Fruit fly (Drosophila melanogaster) whole organism, embryonic: Measurements from ENCODE around the gene CG6287.

Experiments used
- ATbp ChIP-seq: fragments of 200-800 bp; sonication (Bioruptor generic); optimal IDR thresholded peaks from 2 replicates; lab custom pipeline; 2017; ENCODE audit warnings: missing biosample characterization, mild to moderate bottlenecking, missing genetic modification characterization, missing genetic modification reagents
- Atf-2 ChIP-seq: fragments of 200-800 bp; sonication (Bioruptor generic); optimal IDR thresholded peaks from 2 replicates; lab custom pipeline; 2016; ENCODE audit warnings: missing biosample characterization, missing genetic modification characterization
- Atf3 ChIP-seq: fragments of 200-800 bp; sonication (Bioruptor generic); optimal IDR thresholded peaks from 3 replicates; lab custom pipeline; 2016; ENCODE audit warnings: missing biosample characterization, missing genetic modification characterization
- Atf6 ChIP-seq: fragments of 200-800 bp; sonication (Bioruptor generic); IDR thresholded peaks from 2 replicates; pipeline ENCODE4 v1.3.6; 2022; ENCODE audit warnings: missing biosample characterization, missing genetic modification characterization
- C15 ChIP-seq: fragments of 200-800 bp; sonication (Bioruptor generic); IDR thresholded peaks from 3 replicates; pipeline ENCODE4 v1.3.6; 2022; ENCODE audit warnings: missing biosample characterization, missing genetic modification characterization
- CG1024 ChIP-seq: fragments of 200-800 bp; sonication (Bioruptor generic); IDR thresholded peaks from 2 replicates; pipeline ENCODE4 v1.3.6; 2022; ENCODE audit warnings: missing biosample characterization, missing genetic modification characterization
- CG10565 ChIP-seq: fragments of 200-800 bp; sonication (Bioruptor generic); optimal IDR thresholded peaks from 3 replicates; lab custom pipeline; 2016; ENCODE audit warnings: missing biosample characterization, mild to moderate bottlenecking, missing genetic modification characterization
- CG12104 ChIP-seq: fragments of 200-800 bp; sonication (Bioruptor generic); optimal IDR thresholded peaks from 3 replicates; lab custom pipeline; 2016; ENCODE audit warnings: missing biosample characterization, missing genetic modification characterization
- CG13123 ChIP-seq: fragments of 200-800 bp; sonication (Bioruptor generic); optimal IDR thresholded peaks from 2 replicates; lab custom pipeline; 2016; ENCODE audit warnings: missing biosample characterization, missing genetic modification characterization
- CG15269 ChIP-seq: fragments of 200-800 bp; sonication (Bioruptor generic); optimal IDR thresholded peaks from 2 replicates; lab custom pipeline; 2018; ENCODE audit warnings: missing biosample characterization, mild to moderate bottlenecking, missing genetic modification characterization, moderate library complexity
- CG15514 ChIP-seq: fragments of 200-800 bp; sonication (Bioruptor generic); optimal IDR thresholded peaks from 3 replicates; lab custom pipeline; 2017; ENCODE audit warnings: missing biosample characterization, missing genetic modification characterization, mild to moderate bottlenecking, moderate library complexity, missing genetic modification reagents
- CG17359 ChIP-seq: fragments of 200-800 bp; sonication (Bioruptor generic); optimal IDR thresholded peaks from 3 replicates; lab custom pipeline; 2018; ENCODE audit warnings: missing biosample characterization, mild to moderate bottlenecking, missing genetic modification characterization, moderate library complexity
- CG17802 ChIP-seq: fragments of 200-800 bp; sonication (Bioruptor generic); optimal IDR thresholded peaks from 2 replicates; lab custom pipeline; 2018; ENCODE audit warnings: missing biosample characterization, mild to moderate bottlenecking, missing genetic modification characterization, moderate library complexity
- CG2889 ChIP-seq: fragments of 200-800 bp; sonication (Bioruptor generic); IDR thresholded peaks from 3 replicates; pipeline ENCODE4 v1.3.6; 2022; ENCODE audit warnings: missing biosample characterization, missing genetic modification characterization
- CG30020 ChIP-seq: fragments of 200-800 bp; optimal IDR thresholded peaks from 2 replicates; lab custom pipeline; 2019; ENCODE audit warnings: missing biosample characterization, mild to moderate bottlenecking, missing genetic modification characterization, moderate library complexity
- CG30431 ChIP-seq: fragments of 200-800 bp; sonication (Bioruptor generic); optimal IDR thresholded peaks from 2 replicates; lab custom pipeline; 2017; ENCODE audit warnings: missing biosample characterization, missing genetic modification characterization
- CG3065 ChIP-seq: fragments of 200-800 bp; sonication (Bioruptor generic); optimal IDR thresholded peaks from 2 replicates; lab custom pipeline; 2016; ENCODE audit warnings: missing biosample characterization, missing genetic modification characterization
- CG3726 ChIP-seq: fragments of 200-800 bp; sonication (Bioruptor generic); IDR thresholded peaks from 3 replicates; pipeline ENCODE4, ENCODE4 v1.3.6; 2022; ENCODE audit warnings: missing biosample characterization, missing genetic modification characterization
- CG43689 ChIP-seq: fragments of 200-800 bp; sonication (Bioruptor generic); IDR thresholded peaks from 2 replicates; pipeline ENCODE4 v1.3.6; 2022; ENCODE audit warnings: missing biosample characterization, missing genetic modification characterization
- CG5953 ChIP-seq: fragments of 200-800 bp; sonication (Bioruptor generic); IDR thresholded peaks from 2 replicates; pipeline ENCODE4 v1.3.6; 2022; ENCODE audit warnings: missing biosample characterization, missing genetic modification characterization
- CG6854 ChIP-seq: fragments of 200-800 bp; sonication (Bioruptor generic); optimal IDR thresholded peaks from 3 replicates; lab custom pipeline; 2017; ENCODE audit warnings: missing biosample characterization, mild to moderate bottlenecking, missing genetic modification characterization
- CG7357 ChIP-seq: fragments of 200-800 bp; sonication (Bioruptor generic); IDR thresholded peaks from 3 replicates; pipeline ENCODE4 v1.3.6; 2022; ENCODE audit warnings: missing biosample characterization, missing genetic modification characterization
- CG9876 ChIP-seq: fragments of 200-800 bp; sonication (Bioruptor generic); optimal IDR thresholded peaks from 2 replicates; lab custom pipeline; 2016; ENCODE audit warnings: missing biosample characterization, missing genetic modification characterization
- Chrac-16 ChIP-seq: fragments of 200-800 bp; sonication (Bioruptor generic); optimal IDR thresholded peaks from 3 replicates; lab custom pipeline; 2016; ENCODE audit warnings: missing biosample characterization, missing genetic modification characterization
- CkIIα-i1 ChIP-seq: fragments of 200-800 bp; sonication (Bioruptor generic); IDR thresholded peaks from 2 replicates; pipeline ENCODE4 v1.3.6; 2022; ENCODE audit warnings: missing biosample characterization, missing genetic modification characterization
- CoRest ChIP-seq: fragments of 200-800 bp; sonication (Bioruptor generic); optimal IDR thresholded peaks from 3 replicates; lab custom pipeline; 2018; ENCODE audit warnings: missing biosample characterization, mild to moderate bottlenecking, missing genetic modification characterization, moderate library complexity
- Dip2 ChIP-seq: fragments of 200-800 bp; sonication (Bioruptor generic); IDR thresholded peaks from 2 replicates; pipeline ENCODE4 v1.3.6; 2022; ENCODE audit warnings: missing biosample characterization, missing genetic modification characterization
- Myb ChIP-seq: fragments of 200-800 bp; sonication (Bioruptor generic); optimal IDR thresholded peaks from 2 replicates; lab custom pipeline; 2016; ENCODE audit warnings: missing biosample characterization, missing genetic modification characterization
- Nf-YB ChIP-seq: fragments of 200-800 bp; sonication (Bioruptor generic); optimal IDR thresholded peaks from 3 replicates; lab custom pipeline; 2019; ENCODE audit warnings: missing biosample characterization, mild to moderate bottlenecking, missing genetic modification characterization, moderate library complexity
- Sin3A ChIP-seq: fragments of >200 bp; optimal IDR thresholded peaks from 2 replicates; lab custom pipeline; 2018
- Sry-β ChIP-seq: fragments of 200-800 bp; sonication (Bioruptor generic); optimal IDR thresholded peaks from 2 replicates; lab custom pipeline; 2018; ENCODE audit warnings: missing biosample characterization, mild to moderate bottlenecking, missing genetic modification characterization, moderate library complexity
- Xrp1 ChIP-seq: fragments of 200-800 bp; sonication (Bioruptor generic); IDR thresholded peaks from 2 replicates; pipeline ENCODE4 v1.3.6; 2022; ENCODE audit warnings: missing biosample characterization, missing genetic modification characterization
- ash1 ChIP-seq: fragments of 200-800 bp; sonication (Bioruptor generic); optimal IDR thresholded peaks from 2 replicates; lab custom pipeline; 2018; ENCODE audit warnings: missing biosample characterization, mild to moderate bottlenecking, missing genetic modification characterization
- crp ChIP-seq, 2 experiments: fragments of 200-800 bp; sonication (Bioruptor generic); optimal IDR thresholded peaks; 2 replicates in 1 of 2; 3 replicates in 1 of 2; lab custom pipeline; 2017; ENCODE audit warnings: missing biosample characterization in 2 of 2, missing genetic modification characterization in 2 of 2, mild to moderate bottlenecking in 1 of 2, moderate library complexity in 1 of 2
- da ChIP-seq: fragments of 200-800 bp; sonication (Bioruptor generic); optimal IDR thresholded peaks from 2 replicates; lab custom pipeline; 2016; ENCODE audit warnings: missing biosample characterization, missing genetic modification characterization
- gcm ChIP-seq: fragments of 200-800 bp; sonication (Bioruptor generic); optimal IDR thresholded peaks from 2 replicates; lab custom pipeline; 2019; ENCODE audit warnings: missing biosample characterization, mild to moderate bottlenecking, missing genetic modification characterization, moderate library complexity
- grn ChIP-seq: fragments of 200-800 bp; sonication (Bioruptor generic); optimal IDR thresholded peaks from 3 replicates; lab custom pipeline; 2017; ENCODE audit warnings: missing biosample characterization, missing genetic modification characterization
- gsb-n ChIP-seq: fragments of 200-800 bp; sonication (Bioruptor generic); optimal IDR thresholded peaks from 3 replicates; lab custom pipeline; 2018; ENCODE audit warnings: missing biosample characterization, mild to moderate bottlenecking, missing genetic modification characterization
- ind ChIP-seq: fragments of 200-800 bp; sonication (Bioruptor generic); optimal IDR thresholded peaks from 3 replicates; lab custom pipeline; 2016; ENCODE audit warnings: missing biosample characterization, missing genetic modification characterization
- lilli ChIP-seq: fragments of 200-800 bp; sonication (Bioruptor generic); optimal IDR thresholded peaks from 3 replicates; lab custom pipeline; 2016; ENCODE audit warnings: missing biosample characterization, missing genetic modification characterization
- lov ChIP-seq, 2 experiments: fragments of 200-800 bp in 1 of 2; fragments of >200 bp in 1 of 2; sonication (Bioruptor generic) in 1 of 2; IDR thresholded peaks in 1 of 2; optimal IDR thresholded peaks in 1 of 2; 2 replicates in 1 of 2; 3 replicates in 1 of 2; pipeline versions ENCODE4 v1.3.6 to Lab custom; 2017 to 2022; ENCODE audit warnings: missing biosample characterization in 1 of 2, missing genetic modification characterization in 1 of 2
- sc ChIP-seq, 3 experiments: fragments of >200 bp in 2 of 3; fragments of 200-800 bp in 1 of 3; sonication (Bioruptor generic) in 1 of 3; optimal IDR thresholded peaks; 2 replicates in 2 of 3; 3 replicates in 1 of 3; lab custom pipeline; 2017; ENCODE audit warnings: mild to moderate bottlenecking in 1 of 3, missing biosample characterization in 1 of 3, missing genetic modification characterization in 1 of 3, missing genetic modification reagents in 1 of 3
- sd ChIP-seq: fragments of 200-800 bp; sonication (Bioruptor generic); optimal IDR thresholded peaks from 3 replicates; lab custom pipeline; 2018; ENCODE audit warnings: missing biosample characterization, mild to moderate bottlenecking, missing genetic modification characterization, moderate library complexity
- slbo ChIP-seq: fragments of 200-800 bp; sonication (Bioruptor generic); IDR thresholded peaks from 2 replicates; pipeline ENCODE4 v1.3.6; 2022; ENCODE audit warnings: missing biosample characterization, missing genetic modification characterization
- sob ChIP-seq: fragments of 200-800 bp; sonication (Bioruptor generic); IDR thresholded peaks from 2 replicates; pipeline ENCODE4 v1.3.6; 2022; ENCODE audit warnings: missing biosample characterization, missing genetic modification characterization
- stwl ChIP-seq: fragments of 200-800 bp; sonication (Bioruptor generic); optimal IDR thresholded peaks from 3 replicates; lab custom pipeline; 2018; ENCODE audit warnings: missing biosample characterization, mild to moderate bottlenecking, missing genetic modification characterization, moderate library complexity
- twi ChIP-seq: fragments of 200-800 bp; optimal IDR thresholded peaks from 2 replicates; lab custom pipeline; 2019; ENCODE audit warnings: missing biosample characterization, mild to moderate bottlenecking, missing genetic modification characterization, moderate library complexity
- unc-4 ChIP-seq: fragments of 200-800 bp; sonication (Bioruptor generic); IDR thresholded peaks from 2 replicates; pipeline ENCODE4 v1.3.6; 2022; ENCODE audit warnings: missing biosample characterization, missing genetic modification characterization; ENCODE audit not compliant: partially characterized antibody
- unpg ChIP-seq: fragments of 200-800 bp; sonication (Bioruptor generic); optimal IDR thresholded peaks from 3 replicates; lab custom pipeline; 2018; ENCODE audit warnings: missing biosample characterization, mild to moderate bottlenecking, missing genetic modification characterization, moderate library complexity
- wdn ChIP-seq: fragments of 200-800 bp; sonication (Bioruptor generic); IDR thresholded peaks from 2 replicates; pipeline ENCODE4 v1.3.6; 2022; ENCODE audit warnings: missing biosample characterization, missing genetic modification characterization

CG6287 gene

dm6 chr2L:11123499-11123898, 32.0 kb downstream of the CG6287 start, which contains the start of the genes Csl4 and Nup160 (continued):
- TF ChIP-seq CG15269 (no peak), CG30431 (GFP tag; lab: Kevin White, UChicago) (peak; percentile 20), CG7357 (GFP tag; lab: Robert Waterston, UW) (peak; percentile 34; the same call in 1 of the 3 replicates), CG3726 (peak; percentile 55; the same call in 1 of the 3 replicates), unpg (GFP tag; lab: Kevin White, UChicago) (no peak), CG5953 (GFP tag; lab: Robert Waterston, UW) (0 out of 2 replicates have a peak, but pooled peaks have one; percentile 15), CkIIα-i1 (GFP tag; lab: Robert Waterston, UW) (no peak), C15 (GFP tag; lab: Robert Waterston, UW) (no peak), CG9876 (GFP tag; lab: Kevin White, UChicago) (peak; percentile 48), Sry-β (peak; percentile 38), CG17359 (tag; lab: Kevin White, UChicago) (peak; percentile 70), twi (tag; lab: Kevin White, UChicago) (no peak), grn (GFP tag; lab: Kevin White, UChicago) (no peak), CG2889 (no peak), gcm (GFP tag; lab: Kevin White, UChicago) (no peak), Nf-YB (no peak), CG6854 (GFP tag; lab: Kevin White, UChicago) (no peak), CG10565 (GFP tag; lab: Kevin White, UChicago) (no peak), CG15514 (GFP tag; lab: Kevin White, UChicago) (peak; percentile 66), CG3065 (GFP tag; lab: Kevin White, UChicago) (peak; percentile 38), Atf3 (GFP tag; lab: Kevin White, UChicago) (peak; percentile 56), sd (tag; lab: Kevin White, UChicago) (no peak), wdn (GFP tag; lab: Robert Waterston, UW) (peak; percentile 56; the same call in 1 of the 2 replicates), CG30020 (peak; percentile 73), CG12104 (GFP tag; lab: Kevin White, UChicago) (peak; percentile 26), gsb-n (tag; lab: Kevin White, UChicago) (no peak), ATbp (GFP tag; lab: Kevin White, UChicago) (no peak), lilli (peak; percentile 92), crp (GFP tag; optimal IDR thresholded peaks at IDR 0.05; lab: Kevin White, UChicago) (peak in 1 of 2 experiments; percentile 49), CG13123 (GFP tag; lab: Kevin White, UChicago) (peak; percentile 74), Atf-2 (GFP tag; lab: Kevin White, UChicago) (peak; percentile 67), unc-4 (GFP tag; lab: Robert Waterston, UW) (0 out of 2 replicates have a peak, but pooled peaks have one; percentile 29), Atf6 (GFP tag; lab: Robert Waterston, UW) (peak; percentile 65), da (GFP tag; lab: Kevin White, UChicago) (peak; percentile 73), CoRest (peak; percentile 77), CG17802 (tag; lab: Kevin White, UChicago) (peak; percentile 2), Myb (peak; percentile 71), lov (optimal IDR thresholded peaks at IDR 0.05; lab: Kevin White, UChicago) (no peak), lov (GFP tag; IDR thresholded peaks at IDR 0.05; lab: Robert Waterston, UW) (no peak), Sin3A (lab: Kevin White, UChicago) (peak; percentile 52), Xrp1 (GFP tag; lab: Robert Waterston, UW) (peak; percentile 83), CG1024 (no peak), Chrac-16 (peak; percentile 88), slbo (peak; percentile 90), ash1 (GFP tag; lab: Kevin White, UChicago) (no peak), ind (peak; percentile 81), Dip2 (no peak), sc (optimal IDR thresholded peaks at IDR 0.05; lab: Kevin White, UChicago) (no peak), sc (GFP tag; optimal IDR thresholded peaks at IDR 0.05; lab: Kevin White, UChicago) (peak; percentile 49), stwl (tag; lab: Kevin White, UChicago) (peak; percentile 79), sob (GFP tag; lab: Robert Waterston, UW) (peak; percentile 90), CG43689 (GFP tag; lab: Robert Waterston, UW) (no peak; the same call in 1 of the 2 replicates)
